Fruit fly (Drosophila melanogaster) whole organism, embryonic: ENCODE results near the gene Lgr3.

Experiments
- ATbp ChIP-seq: fragments of 200-800 bp; sonication (Bioruptor generic); optimal IDR thresholded peaks from 2 replicates; lab custom pipeline; 2017; ENCODE audit warnings: missing biosample characterization, mild to moderate bottlenecking, missing genetic modification characterization, missing genetic modification reagents
- Abd-B ChIP-seq: fragments of 200-800 bp; sonication (Bioruptor generic); optimal IDR thresholded peaks from 2 replicates; lab custom pipeline; 2018; ENCODE audit warnings: missing biosample characterization, mild to moderate bottlenecking, missing genetic modification characterization, moderate library complexity
- Ada2b ChIP-seq: fragments of 200-800 bp; sonication (Bioruptor generic); IDR thresholded peaks from 2 replicates; pipeline ENCODE4 v1.3.6; 2022; ENCODE audit warnings: missing biosample characterization, missing genetic modification characterization
- Bgb ChIP-seq: fragments of 200-800 bp; sonication (Bioruptor generic); IDR thresholded peaks from 2 replicates; pipeline ENCODE4 v1.3.6; 2022; ENCODE audit warnings: missing biosample characterization, missing genetic modification characterization; ENCODE audit not compliant: partially characterized antibody
- CG12391 ChIP-seq: fragments of 200-800 bp; sonication (Bioruptor generic); optimal IDR thresholded peaks from 3 replicates; lab custom pipeline; 2018; ENCODE audit warnings: missing biosample characterization, mild to moderate bottlenecking, missing genetic modification characterization, moderate library complexity
- CG14441 ChIP-seq: fragments of 200-800 bp; sonication (Bioruptor generic); IDR thresholded peaks from 2 replicates; pipeline ENCODE4 v1.3.6; 2022; ENCODE audit warnings: missing biosample characterization, missing genetic modification characterization
- CG17359 ChIP-seq: fragments of 200-800 bp; sonication (Bioruptor generic); optimal IDR thresholded peaks from 3 replicates; lab custom pipeline; 2018; ENCODE audit warnings: missing biosample characterization, mild to moderate bottlenecking, missing genetic modification characterization, moderate library complexity
- CG18262 ChIP-seq: fragments of 200-800 bp; optimal IDR thresholded peaks from 3 replicates; lab custom pipeline; 2019; ENCODE audit warnings: missing biosample characterization, mild to moderate bottlenecking, missing genetic modification characterization, moderate library complexity
- CG18599 ChIP-seq: fragments of 200-800 bp; sonication (Bioruptor generic); optimal IDR thresholded peaks from 3 replicates; lab custom pipeline; 2017; ENCODE audit warnings: missing biosample characterization, missing genetic modification characterization, mild to moderate bottlenecking, moderate library complexity, missing genetic modification reagents
- CG2712 ChIP-seq: fragments of 200-800 bp; optimal IDR thresholded peaks from 3 replicates; lab custom pipeline; 2019; ENCODE audit warnings: missing biosample characterization, mild to moderate bottlenecking, missing genetic modification characterization, moderate library complexity
- CG2889 ChIP-seq: fragments of 200-800 bp; sonication (Bioruptor generic); IDR thresholded peaks from 3 replicates; pipeline ENCODE4 v1.3.6; 2022; ENCODE audit warnings: missing biosample characterization, missing genetic modification characterization
- CG3065 ChIP-seq: fragments of 200-800 bp; sonication (Bioruptor generic); optimal IDR thresholded peaks from 2 replicates; lab custom pipeline; 2016; ENCODE audit warnings: missing biosample characterization, missing genetic modification characterization
- CG31441 ChIP-seq: fragments of 200-800 bp; sonication (Bioruptor generic); IDR thresholded peaks from 2 replicates; pipeline ENCODE4 v1.3.6; 2022; ENCODE audit warnings: missing biosample characterization, missing genetic modification characterization
- CG32767 ChIP-seq: fragments of 200-800 bp; sonication (Bioruptor generic); IDR thresholded peaks from 2 replicates; pipeline ENCODE4 v1.3.6; 2022; ENCODE audit warnings: missing biosample characterization, missing genetic modification characterization
- CG4424 ChIP-seq: fragments of 200-800 bp; sonication (Bioruptor generic); optimal IDR thresholded peaks from 3 replicates; lab custom pipeline; 2016; ENCODE audit warnings: missing biosample characterization, missing genetic modification characterization
- CG4854 ChIP-seq: fragments of 200-800 bp; sonication (Bioruptor generic); optimal IDR thresholded peaks from 2 replicates; lab custom pipeline; 2016; ENCODE audit warnings: missing biosample characterization, missing genetic modification characterization, inconsistent platforms
- CG6683 ChIP-seq: fragments of 200-800 bp; sonication (Bioruptor generic); optimal IDR thresholded peaks from 2 replicates; lab custom pipeline; 2017; ENCODE audit warnings: missing biosample characterization, mild to moderate bottlenecking, missing genetic modification characterization, missing genetic modification reagents
- CG6689 ChIP-seq: fragments of 200-800 bp; sonication (Bioruptor generic); IDR thresholded peaks from 2 replicates; pipeline ENCODE4 v1.3.6; 2022; ENCODE audit warnings: missing biosample characterization, missing genetic modification characterization
- CG7839 ChIP-seq: fragments of 200-800 bp; sonication (Bioruptor generic); optimal IDR thresholded peaks from 3 replicates; lab custom pipeline; 2018; ENCODE audit warnings: missing biosample characterization, mild to moderate bottlenecking, missing genetic modification characterization, moderate library complexity
- CG7928 ChIP-seq: fragments of 200-800 bp; sonication (Bioruptor generic); optimal IDR thresholded peaks from 2 replicates; lab custom pipeline; 2017; ENCODE audit warnings: missing biosample characterization, mild to moderate bottlenecking, missing genetic modification characterization
- CG8944 ChIP-seq: fragments of 200-800 bp; sonication (Bioruptor generic); optimal IDR thresholded peaks from 3 replicates; lab custom pipeline; 2016; ENCODE audit warnings: missing biosample characterization, missing genetic modification characterization
- CG9817 ChIP-seq: fragments of 200-800 bp; sonication (Bioruptor generic); optimal IDR thresholded peaks from 2 replicates; lab custom pipeline; 2018; ENCODE audit warnings: missing biosample characterization, mild to moderate bottlenecking, missing genetic modification characterization, moderate library complexity
- CG9876 ChIP-seq: fragments of 200-800 bp; sonication (Bioruptor generic); optimal IDR thresholded peaks from 2 replicates; lab custom pipeline; 2016; ENCODE audit warnings: missing biosample characterization, missing genetic modification characterization
- Chrac-16 ChIP-seq: fragments of 200-800 bp; sonication (Bioruptor generic); optimal IDR thresholded peaks from 3 replicates; lab custom pipeline; 2016; ENCODE audit warnings: missing biosample characterization, missing genetic modification characterization
- D19B ChIP-seq: fragments of 200-800 bp; sonication (Bioruptor generic); optimal IDR thresholded peaks from 2 replicates; lab custom pipeline; 2017; ENCODE audit warnings: missing biosample characterization, mild to moderate bottlenecking, missing genetic modification characterization
- Dref ChIP-seq: fragments of 200-800 bp; sonication (Bioruptor generic); IDR thresholded peaks from 2 replicates; pipeline ENCODE4 v1.3.6; 2022; ENCODE audit warnings: missing biosample characterization, missing genetic modification characterization
- Hmx ChIP-seq: fragments of 200-800 bp; sonication (Bioruptor generic); optimal IDR thresholded peaks from 2 replicates; lab custom pipeline; 2016; ENCODE audit warnings: missing biosample characterization, missing genetic modification characterization
- Hr51 ChIP-seq, 2 experiments: fragments of 200-800 bp; sonication (Bioruptor generic); optimal IDR thresholded peaks; 2 replicates in 1 of 2; 3 replicates in 1 of 2; lab custom pipeline; 2016 to 2018; ENCODE audit warnings: missing biosample characterization in 2 of 2, missing genetic modification characterization in 2 of 2, mild to moderate bottlenecking in 1 of 2, moderate library complexity in 1 of 2
- Mes4 ChIP-seq: fragments of 200-800 bp; sonication (Bioruptor generic); optimal IDR thresholded peaks from 2 replicates; lab custom pipeline; 2016; ENCODE audit warnings: missing biosample characterization, missing genetic modification characterization
- PHDP ChIP-seq: fragments of 200-800 bp; sonication (Bioruptor generic); optimal IDR thresholded peaks from 3 replicates; lab custom pipeline; 2018; ENCODE audit warnings: missing biosample characterization, mild to moderate bottlenecking, missing genetic modification characterization, moderate library complexity
- Ptx1 ChIP-seq: fragments of 200-800 bp; sonication (Bioruptor generic); IDR thresholded peaks from 2 replicates; pipeline ENCODE4 v1.3.6; 2022; ENCODE audit warnings: missing biosample characterization, missing genetic modification characterization
- btn ChIP-seq: fragments of 200-800 bp; sonication (Bioruptor generic); optimal IDR thresholded peaks from 2 replicates; lab custom pipeline; 2016; ENCODE audit warnings: missing biosample characterization, missing genetic modification characterization
- chn ChIP-seq: fragments of 200-800 bp; sonication (Bioruptor generic); optimal IDR thresholded peaks from 2 replicates; lab custom pipeline; 2016; ENCODE audit warnings: missing biosample characterization, missing genetic modification characterization
- ci ChIP-seq: fragments of 200-800 bp; sonication (Bioruptor generic); IDR thresholded peaks from 3 replicates; pipeline ENCODE4 v1.3.6; 2022; ENCODE audit warnings: missing biosample characterization, missing genetic modification characterization
- corto ChIP-seq: fragments of 200-800 bp; sonication (Bioruptor generic); optimal IDR thresholded peaks from 2 replicates; lab custom pipeline; 2016; ENCODE audit warnings: missing biosample characterization, mild to moderate bottlenecking, missing genetic modification characterization, moderate library complexity
- dm ChIP-seq: fragments of 200-800 bp; sonication (Bioruptor generic); optimal IDR thresholded peaks from 3 replicates; lab custom pipeline; 2016; ENCODE audit warnings: missing biosample characterization, missing genetic modification characterization
- fu2 ChIP-seq: fragments of 200-800 bp; sonication (Bioruptor generic); optimal IDR thresholded peaks from 2 replicates; lab custom pipeline; 2016; ENCODE audit warnings: missing biosample characterization, missing genetic modification characterization
- grau ChIP-seq: fragments of 200-800 bp; optimal IDR thresholded peaks from 3 replicates; lab custom pipeline; 2019; ENCODE audit warnings: missing biosample characterization, mild to moderate bottlenecking, missing genetic modification characterization, moderate library complexity
- h ChIP-seq: fragments of >200 bp; optimal IDR thresholded peaks from 2 replicates; lab custom pipeline; 2017
- her ChIP-seq: fragments of 200-800 bp; sonication (Bioruptor generic); optimal IDR thresholded peaks from 2 replicates; lab custom pipeline; 2016; ENCODE audit warnings: missing biosample characterization, missing genetic modification characterization
- lov ChIP-seq, 2 experiments: fragments of 200-800 bp in 1 of 2; fragments of >200 bp in 1 of 2; sonication (Bioruptor generic) in 1 of 2; IDR thresholded peaks in 1 of 2; optimal IDR thresholded peaks in 1 of 2; 2 replicates in 1 of 2; 3 replicates in 1 of 2; pipeline versions ENCODE4 v1.3.6 to Lab custom; 2017 to 2022; ENCODE audit warnings: missing biosample characterization in 1 of 2, missing genetic modification characterization in 1 of 2
- nerfin-2 ChIP-seq: fragments of 200-800 bp; sonication (Bioruptor generic); IDR thresholded peaks from 2 replicates; pipeline ENCODE4 v1.3.6; 2022; ENCODE audit warnings: missing biosample characterization, missing genetic modification characterization; ENCODE audit not compliant: partially characterized antibody
- nmo ChIP-seq: fragments of 200-800 bp; sonication (Bioruptor generic); optimal IDR thresholded peaks from 2 replicates; lab custom pipeline; 2018; ENCODE audit warnings: missing biosample characterization, mild to moderate bottlenecking, missing genetic modification characterization, moderate library complexity
- onecut ChIP-seq: fragments of 200-800 bp; sonication (Bioruptor generic); IDR thresholded peaks from 2 replicates; pipeline ENCODE4 v1.3.6; 2022; ENCODE audit warnings: missing biosample characterization, missing genetic modification characterization
- sens-2 ChIP-seq: fragments of 200-800 bp; sonication (Bioruptor generic); IDR thresholded peaks from 2 replicates; pipeline ENCODE4 v1.3.6; 2022; ENCODE audit warnings: missing biosample characterization, missing genetic modification characterization
- sob ChIP-seq: fragments of 200-800 bp; sonication (Bioruptor generic); IDR thresholded peaks from 2 replicates; pipeline ENCODE4 v1.3.6; 2022; ENCODE audit warnings: missing biosample characterization, missing genetic modification characterization
- stwl ChIP-seq: fragments of 200-800 bp; sonication (Bioruptor generic); optimal IDR thresholded peaks from 3 replicates; lab custom pipeline; 2018; ENCODE audit warnings: missing biosample characterization, mild to moderate bottlenecking, missing genetic modification characterization, moderate library complexity
- sug ChIP-seq: fragments of 200-800 bp; optimal IDR thresholded peaks from 2 replicates; lab custom pipeline; 2019; ENCODE audit warnings: missing biosample characterization, mild to moderate bottlenecking, missing genetic modification characterization, moderate library complexity
- tgo ChIP-seq: fragments of 200-800 bp; sonication (Bioruptor generic); IDR thresholded peaks from 3 replicates; pipeline ENCODE4 v1.3.6; 2022; ENCODE audit warnings: missing biosample characterization, missing genetic modification characterization
- unpg ChIP-seq: fragments of 200-800 bp; sonication (Bioruptor generic); optimal IDR thresholded peaks from 3 replicates; lab custom pipeline; 2018; ENCODE audit warnings: missing biosample characterization, mild to moderate bottlenecking, missing genetic modification characterization, moderate library complexity

Gene Lgr3

DNA sequence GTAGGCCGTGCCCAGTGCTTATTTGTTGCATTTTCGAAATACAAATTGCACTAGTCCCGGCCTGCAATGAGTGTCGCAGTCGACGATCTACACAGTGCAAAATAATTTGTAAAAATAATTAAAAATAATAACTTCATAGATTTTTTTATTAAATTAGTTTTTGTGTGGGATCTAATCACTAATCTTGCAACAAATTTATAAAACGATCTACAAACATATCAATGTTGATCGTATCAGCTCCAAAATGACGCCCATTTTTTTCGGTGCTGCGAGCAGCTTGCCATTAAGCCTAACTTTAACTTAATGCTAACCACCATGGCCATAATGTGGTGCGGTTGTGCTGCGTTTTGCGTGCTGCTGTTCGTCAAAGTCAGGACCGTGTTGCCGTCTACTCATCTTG, 14.2 kb upstream of the Lgr3 start (continued):
- TF ChIP-seq CG6683 (GFP tag; lab: Kevin White, UChicago), result no peak
- TF ChIP-seq CG18262 (tag; lab: Kevin White, UChicago), result peak; percentile 22
- peak in 1 of 2 experiments; percentile 28 for TF ChIP-seq Hr51 (GFP tag; optimal IDR thresholded peaks at IDR 0.05; lab: Kevin White, UChicago)
- TF ChIP-seq btn (GFP tag; lab: Kevin White, UChicago), result no peak
- no peak for TF ChIP-seq stwl (tag; lab: Kevin White, UChicago)
- peak; percentile 22 for TF ChIP-seq corto
- no peak for TF ChIP-seq CG8944 (GFP tag; lab: Kevin White, UChicago)
- no peak for TF ChIP-seq CG32767 (GFP tag; lab: Robert Waterston, UW)
- TF ChIP-seq CG6689 (GFP tag; lab: Robert Waterston, UW), result no peak
- no peak for TF ChIP-seq CG9876 (GFP tag; lab: Kevin White, UChicago)
- TF ChIP-seq tgo (GFP tag; lab: Robert Waterston, UW), result no peak
- no peak for TF ChIP-seq Mes4 (GFP tag; lab: Kevin White, UChicago)
- 0 out of 2 replicates have a peak, but pooled peaks have one; percentile 12 for TF ChIP-seq sob (GFP tag; lab: Robert Waterston, UW)
- TF ChIP-seq nmo, result peak; percentile 0
- TF ChIP-seq sens-2 (GFP tag; lab: Robert Waterston, UW), result 0 out of 2 replicates have a peak, but pooled peaks have one; percentile 28
- no peak for TF ChIP-seq Dref (GFP tag; lab: Robert Waterston, UW)
- peak; percentile 14 for TF ChIP-seq CG7839
- TF ChIP-seq CG12391 (tag; lab: Kevin White, UChicago), result peak; percentile 32
- 0 out of 3 replicates have a peak, but pooled peaks have one; percentile 45 for TF ChIP-seq ci (GFP tag; lab: Robert Waterston, UW)
- no peak for TF ChIP-seq lov (optimal IDR thresholded peaks at IDR 0.05; lab: Kevin White, UChicago)
- no peak for TF ChIP-seq lov (GFP tag; IDR thresholded peaks at IDR 0.05; lab: Robert Waterston, UW)
- peak; percentile 34 for TF ChIP-seq CG2712 (tag; lab: Kevin White, UChicago)
- TF ChIP-seq dm (GFP tag; lab: Kevin White, UChicago), result no peak
- TF ChIP-seq fu2 (GFP tag; lab: Kevin White, UChicago), result no peak
- peak; percentile 41; the same call in 1 of the 2 replicates for TF ChIP-seq Ada2b (GFP tag; lab: Robert Waterston, UW)
- no peak for TF ChIP-seq CG3065 (GFP tag; lab: Kevin White, UChicago)
- TF ChIP-seq CG2889 (GFP tag; lab: Robert Waterston, UW), result no peak
- no peak for TF ChIP-seq CG7928 (GFP tag; lab: Kevin White, UChicago)
- peak; percentile 39 for TF ChIP-seq unpg
- TF ChIP-seq CG17359 (tag; lab: Kevin White, UChicago), result peak; percentile 38
- TF ChIP-seq CG31441 (GFP tag; lab: Robert Waterston, UW), result no peak
- no peak for TF ChIP-seq onecut (GFP tag; lab: Robert Waterston, UW)
- no peak for TF ChIP-seq Hmx (GFP tag; lab: Kevin White, UChicago)
- TF ChIP-seq sug (tag; lab: Kevin White, UChicago), result no peak
- no peak for TF ChIP-seq chn
- TF ChIP-seq CG14441 (GFP tag; lab: Robert Waterston, UW), result 0 out of 2 replicates have a peak, but pooled peaks have one; percentile 16
- no peak for TF ChIP-seq ATbp (GFP tag; lab: Kevin White, UChicago)
- no peak for TF ChIP-seq Bgb (GFP tag; lab: Robert Waterston, UW)
- 0 out of 2 replicates have a peak, but pooled peaks have one; percentile 0 for TF ChIP-seq nerfin-2 (GFP tag; lab: Robert Waterston, UW)
- no peak for TF ChIP-seq CG4854 (GFP tag; lab: Kevin White, UChicago)
- no peak for TF ChIP-seq Chrac-16 (GFP tag; lab: Kevin White, UChicago)
- TF ChIP-seq Ptx1 (GFP tag; lab: Robert Waterston, UW), result 0 out of 2 replicates have a peak, but pooled peaks have one; percentile 36
- TF ChIP-seq PHDP (tag; lab: Kevin White, UChicago), result peak; percentile 27
- TF ChIP-seq D19B (GFP tag; lab: Kevin White, UChicago), result no peak
- TF ChIP-seq her (GFP tag; lab: Kevin White, UChicago), result no peak
- TF ChIP-seq CG4424 (GFP tag; lab: Kevin White, UChicago), result peak; percentile 23
- no peak for TF ChIP-seq h (lab: Kevin White, UChicago)
- TF ChIP-seq CG9817 (tag; lab: Kevin White, UChicago), result no peak
- peak; percentile 16 for TF ChIP-seq grau (tag; lab: Kevin White, UChicago)
- peak; percentile 5 for TF ChIP-seq CG18599 (GFP tag; lab: Kevin White, UChicago)
- TF ChIP-seq Abd-B, result no peak
